Worm (Caenorhabditis elegans) whole organism, L4/young adult: ENCODE measurements around the gene tni-3.

Experiments
- W03F9.2 ChIP-seq: fragments of 150-350 bp; optimal IDR thresholded peaks from 2 replicates; lab custom pipeline; 2014; ENCODE audit warnings: missing biosample characterization, missing genetic modification characterization
- dao-5 ChIP-seq: sonication (generic microtip); optimal IDR thresholded peaks from 2 replicates; lab custom pipeline; 2016; ENCODE audit warnings: missing genotype, missing genetic modification characterization, moderate library complexity, missing compliant biosample characterization
- him-1 ChIP-seq: sonication (generic microtip); optimal IDR thresholded peaks from 2 replicates; lab custom pipeline; 2016; ENCODE audit warnings: missing genotype, missing genetic modification reagents, missing genetic modification characterization, missing compliant biosample characterization

DNA sequence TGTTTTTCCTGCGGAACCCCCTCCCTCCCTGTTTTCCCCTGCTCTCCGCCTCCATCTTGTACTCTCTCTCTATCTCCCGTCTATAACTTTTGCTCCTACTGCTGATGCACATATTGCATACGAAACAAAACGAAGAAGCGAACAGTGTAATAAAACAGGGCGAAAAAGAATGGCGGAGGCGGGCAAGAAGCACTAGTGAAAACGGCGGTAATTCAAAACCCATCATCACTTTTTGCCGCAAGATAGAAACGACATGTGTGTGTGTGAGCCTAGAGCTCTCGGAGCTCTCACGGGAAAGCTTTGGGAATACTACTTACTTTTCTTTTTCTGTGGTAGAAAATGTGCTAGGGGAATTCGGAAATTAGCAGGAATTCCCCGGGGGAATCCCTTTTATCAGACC lies 1.2 kb upstream of the tni-3 start:
- TF ChIP-seq dao-5 (no peak), W03F9.2 (no peak), him-1 (tag; lab: Kevin White, UChicago) (no peak)
